Fruit fly (Drosophila melanogaster): ENCODE results near the gene CG4593.

Gene CG4593

DNA sequence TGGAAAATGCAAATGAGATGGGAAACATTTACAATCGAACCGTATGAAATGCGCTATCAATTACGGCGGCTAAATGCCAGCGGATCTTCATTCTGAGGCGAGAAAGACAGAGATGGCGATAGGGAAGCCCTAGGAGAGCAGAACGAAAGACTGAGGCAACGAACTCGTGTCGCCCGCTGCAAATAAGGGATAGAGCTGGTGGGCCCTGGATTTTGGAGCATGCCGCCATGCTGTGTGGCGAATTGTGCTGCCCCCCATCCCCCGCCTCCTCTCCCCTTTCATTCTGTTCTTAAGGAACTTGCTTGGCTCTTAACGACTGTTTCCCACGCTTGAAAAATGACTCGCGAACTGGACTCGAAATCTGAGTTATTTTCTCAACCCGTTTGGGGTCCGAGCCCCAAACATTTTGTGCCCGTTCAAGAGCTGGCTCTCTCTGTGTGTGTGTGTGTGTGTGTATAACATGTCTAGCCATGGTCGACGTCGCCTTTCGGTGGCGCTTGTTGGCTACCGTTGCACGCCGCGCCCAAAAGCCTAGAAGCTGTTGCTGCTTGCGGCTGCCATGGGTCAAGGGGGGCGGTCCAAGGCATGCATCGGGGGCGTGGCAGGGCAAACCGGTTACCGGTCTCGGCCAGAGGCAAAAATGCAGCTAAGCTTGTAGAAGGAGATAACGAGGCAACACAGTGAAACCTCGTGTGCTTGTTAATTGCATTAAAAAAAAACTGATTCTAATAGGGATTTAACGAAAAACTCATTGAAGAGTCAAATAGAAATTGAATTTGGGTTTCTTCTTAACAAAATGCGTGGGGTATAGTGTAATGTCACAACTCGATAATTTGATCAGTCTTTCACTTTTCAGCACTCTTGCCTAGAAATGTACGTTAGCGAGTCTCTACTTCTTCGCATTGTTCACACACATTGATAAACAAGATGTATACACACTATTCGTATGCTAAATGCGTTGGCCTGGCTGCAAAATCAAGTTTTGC, 5.3 kb upstream of the CG4593 start:
- peak; percentile 25 for TF ChIP-seq CG9139 (GFP tag; optimal IDR thresholded peaks at IDR 0.05)
- TF ChIP-seq CG6276 (GFP tag; optimal IDR thresholded peaks at IDR 0.05), result peak; percentile 68
- TF ChIP-seq achi (GFP tag; optimal IDR thresholded peaks at IDR 0.05), result peak; percentile 69
- TF ChIP-seq CG7368 (GFP tag; optimal IDR thresholded peaks at IDR 0.05), result peak; percentile 45
- TF ChIP-seq Smox (GFP tag; optimal IDR thresholded peaks at IDR 0.05), result peak; percentile 51
- peak; percentile 60 for TF ChIP-seq CG8632 (GFP tag; optimal IDR thresholded peaks at IDR 0.05)
- TF ChIP-seq CG6854 (GFP tag; optimal IDR thresholded peaks at IDR 0.05), result peak; percentile 48
- TF ChIP-seq eg (GFP tag; IDR thresholded peaks at IDR 0.05), result peak; percentile 78
- peak; percentile 58 for TF ChIP-seq CG11762 (GFP tag; optimal IDR thresholded peaks at IDR 0.05; ENCODE audit: insufficient read depth)
- no peak for TF ChIP-seq dac (GFP tag; optimal IDR thresholded peaks at IDR 0.05)
- peak; percentile 45 for TF ChIP-seq vri (GFP tag; optimal IDR thresholded peaks at IDR 0.05)
- TF ChIP-seq CG11902 (GFP tag; optimal IDR thresholded peaks at IDR 0.05), result peak; percentile 40
- peak; percentile 59 for TF ChIP-seq CG1621 (tag; optimal IDR thresholded peaks at IDR 0.05)
- TF ChIP-seq CG10631 (GFP tag; optimal IDR thresholded peaks at IDR 0.05), result peak; percentile 67
- TF ChIP-seq Eip93F (GFP tag; optimal IDR thresholded peaks at IDR 0.05), result no peak
- peak; percentile 64 for TF ChIP-seq CG3919 (GFP tag; optimal IDR thresholded peaks at IDR 0.05)
- TF ChIP-seq svp (GFP tag), result peak; percentile 74
- TF ChIP-seq Sox15 (GFP tag; optimal IDR thresholded peaks at IDR 0.05), result peak; percentile 16
- peak; percentile 68 for TF ChIP-seq topi (GFP tag; optimal IDR thresholded peaks at IDR 0.05)
- peak; percentile 63 to 71 for TF ChIP-seq ss (GFP tag; optimal IDR thresholded peaks at IDR 0.05)
- peak; percentile 62 for TF ChIP-seq net (GFP tag; optimal IDR thresholded peaks at IDR 0.05)
- TF ChIP-seq Hr39 (GFP tag; optimal IDR thresholded peaks at IDR 0.05), result peak; percentile 56
- TF ChIP-seq Hr38 (GFP tag; optimal IDR thresholded peaks at IDR 0.05), result no peak
- peak; percentile 73 for TF ChIP-seq Sox102F (GFP tag; optimal IDR thresholded peaks at IDR 0.05)
- peak; percentile 79 for TF ChIP-seq CG8119 (GFP tag; IDR thresholded peaks at IDR 0.05)
- peak; percentile 70 for TF ChIP-seq fd59A (GFP tag; optimal IDR thresholded peaks at IDR 0.05)
- TF ChIP-seq Blimp-1 (GFP tag; optimal IDR thresholded peaks at IDR 0.05), result no peak
- peak; percentile 28; the same call in 1 of the 2 replicates for TF ChIP-seq CG11294 (GFP tag; IDR thresholded peaks at IDR 0.05)
- peak; percentile 37 for TF ChIP-seq CG31627 (GFP tag; optimal IDR thresholded peaks at IDR 0.05)
- TF ChIP-seq acj6 (GFP tag; optimal IDR thresholded peaks at IDR 0.05), result peak; percentile 67
- peak; percentile 93 for TF ChIP-seq CG3032 (tag; optimal IDR thresholded peaks at IDR 0.05)
- TF ChIP-seq CG16779 (tag; optimal IDR thresholded peaks at IDR 0.05), result peak; percentile 26
- TF ChIP-seq CG4318 (GFP tag; optimal IDR thresholded peaks at IDR 0.05), result peak; percentile 18
- peak; percentile 73 for TF ChIP-seq lz (GFP tag; optimal IDR thresholded peaks at IDR 0.05)
- TF ChIP-seq cyc (GFP tag; optimal IDR thresholded peaks at IDR 0.05), result peak; percentile 61
- peak; percentile 65; the same call in 2 of the 3 replicates for TF ChIP-seq CG6163 (GFP tag; IDR thresholded peaks at IDR 0.05)
- TF ChIP-seq Eip75B (GFP tag; optimal IDR thresholded peaks at IDR 0.05), result peak; percentile 72
- TF ChIP-seq CG8319 (GFP tag; optimal IDR thresholded peaks at IDR 0.05), result no peak
- TF ChIP-seq Ets21C (GFP tag; optimal IDR thresholded peaks at IDR 0.05), result peak; percentile 21
- peak in 1 of 2 experiments; percentile 47 for TF ChIP-seq salr (GFP tag; optimal IDR thresholded peaks at IDR 0.05)
- peak; percentile 75 for TF ChIP-seq CG10669 (GFP tag; optimal IDR thresholded peaks at IDR 0.05)
- peak; percentile 78 for TF ChIP-seq Met (GFP tag; optimal IDR thresholded peaks at IDR 0.05)
- TF ChIP-seq dsx (GFP tag; optimal IDR thresholded peaks at IDR 0.05; ENCODE audit: poor library complexity, severe bottlenecking), result peak; percentile 49
- TF ChIP-seq CG6808 (GFP tag; optimal IDR thresholded peaks at IDR 0.05), result peak; percentile 77
- TF ChIP-seq fkh (GFP tag; optimal IDR thresholded peaks at IDR 0.05), result no peak
- peak; percentile 72 for TF ChIP-seq esn (GFP tag; optimal IDR thresholded peaks at IDR 0.05)
- peak; percentile 67 for TF ChIP-seq OdsH (GFP tag; optimal IDR thresholded peaks at IDR 0.05)
- peak; percentile 89 for TF ChIP-seq Eip78C (GFP tag)
- TF ChIP-seq CG34406 (GFP tag; optimal IDR thresholded peaks at IDR 0.05), result peak; percentile 62

All from whole organism, prepupa.